Worm (Caenorhabditis elegans): Measurements from ENCODE around the gene nbs-1.

- no peak for TF ChIP-seq egl-27 (tag; optimal IDR thresholded peaks at IDR 0.05)
- no peak for TF ChIP-seq lin-15B (tag; optimal IDR thresholded peaks at IDR 0.05)
- no peak for TF ChIP-seq ceh-8 (GFP tag; optimal IDR thresholded peaks at IDR 0.05)
Observed at ce11 chrII:11128989-11129388, 32.7 kb upstream of the nbs-1 start, which contains the start of gene F40F8.3.
